Worm (Caenorhabditis elegans): ENCODE measurements around the gene riok-3.
A peak's percentile ranks its signal among the peaks of the same experiment; 100 is the strongest.

ce11 chrIII:9806968-9807559, 2.3 kb upstream of the riok-3 start, which contains the start of gene ZK632.4:
- TF ChIP-seq F13H6.1 (tag; optimal IDR thresholded peaks at IDR 0.05) (no peak), ceh-82 (tag; optimal IDR thresholded peaks at IDR 0.05) (no peak), ztf-11 (tag; optimal IDR thresholded peaks at IDR 0.05) (no peak), nhr-25 (tag; optimal IDR thresholded peaks at IDR 0.05) (peak; percentile 28), elt-1 (tag; optimal IDR thresholded peaks at IDR 0.05) (no peak), mdl-1 (tag; optimal IDR thresholded peaks at IDR 0.05) (no peak), snpc-4 (tag; optimal IDR thresholded peaks at IDR 0.05) (no peak), ceh-16 (tag; optimal IDR thresholded peaks at IDR 0.05) (no peak), elt-3 (tag; optimal IDR thresholded peaks at IDR 0.05) (no peak), unc-62 (GFP tag; optimal IDR thresholded peaks at IDR 0.05) (no peak), aly-2 (tag; optimal IDR thresholded peaks at IDR 0.05) (no peak)

Data from whole organism, L2 larva.